Worm (Caenorhabditis elegans) whole organism, L4/young adult: ENCODE results near the gene srr-1.

Source experiments
- W03F9.2 ChIP-seq: fragments of 150-350 bp; optimal IDR thresholded peaks from 2 replicates; lab custom pipeline; 2014; ENCODE audit warnings: missing biosample characterization, missing genetic modification characterization
- dao-5 ChIP-seq: sonication (generic microtip); optimal IDR thresholded peaks from 2 replicates; lab custom pipeline; 2016; ENCODE audit warnings: missing genotype, missing genetic modification characterization, moderate library complexity, missing compliant biosample characterization
- him-1 ChIP-seq: sonication (generic microtip); optimal IDR thresholded peaks from 2 replicates; lab custom pipeline; 2016; ENCODE audit warnings: missing genotype, missing genetic modification reagents, missing genetic modification characterization, missing compliant biosample characterization

Gene srr-1

ce11 chrV:13053635-13054034, at the start of gene srr-1:
srr-1 (minus strand) TSS chrV:13053735.
- TF ChIP-seq him-1 (no peak), W03F9.2 (tag; lab: Kevin White, UChicago) (no peak), dao-5 (tag; lab: Kevin White, UChicago) (no peak)

- TF ChIP-seq dao-5 (tag; lab: Kevin White, UChicago) (no peak), him-1 (no peak)
These were observed 42.1 kb upstream of the srr-1 start, which contains the start of gene C34B4.5 for ce11 chrV:13095654-13096053. C34B4.5 (plus strand) TSS chrV:13095954.

- TF ChIP-seq him-1 (no peak), dao-5 (tag; lab: Kevin White, UChicago) (no peak), W03F9.2 (tag; lab: Kevin White, UChicago) (no peak)
These were observed 38.8 kb upstream of the srr-1 start, which contains the start of gene lurp-4 for ce11 chrV:13092349-13092748. lurp-4 (plus strand) TSS chrV:13092649.

ce11 chrV:13090130-13090770, 36.7 kb upstream of the srr-1 start, which contains the start of gene C34B4.4:
C34B4.4 (plus strand) TSS chrV:13090405.
- TF ChIP-seq W03F9.2 (tag; lab: Kevin White, UChicago) (no peak), dao-5 (tag; lab: Kevin White, UChicago) (no peak), him-1 (no peak)

- no peak for TF ChIP-seq W03F9.2 (tag; lab: Kevin White, UChicago)
- TF ChIP-seq him-1: no peak
- no peak for TF ChIP-seq dao-5 (tag; lab: Kevin White, UChicago)
These were observed 35.0 kb upstream of the srr-1 start for ce11 chrV:13088485-13088884.

ce11 chrV:13085917-13086552, 32.5 kb upstream of the srr-1 start:
- TF ChIP-seq W03F9.2 (tag; lab: Kevin White, UChicago) (peak; percentile 32), him-1 (peak; percentile 67), dao-5 (tag; lab: Kevin White, UChicago) (peak; percentile 3)

- TF ChIP-seq W03F9.2 (tag; lab: Kevin White, UChicago): no peak
- TF ChIP-seq dao-5 (tag; lab: Kevin White, UChicago): no peak
- TF ChIP-seq him-1: no peak
These were observed 31.7 kb upstream of the srr-1 start for ce11 chrV:13085227-13085640.

ce11 chrV:13083751-13084672, 30.5 kb upstream of the srr-1 start:
- TF ChIP-seq dao-5 (tag; lab: Kevin White, UChicago) (no peak), him-1 (no peak), W03F9.2 (tag; lab: Kevin White, UChicago) (no peak)

- peak; percentile 26 for TF ChIP-seq W03F9.2 (tag; lab: Kevin White, UChicago)
- TF ChIP-seq him-1: peak; percentile 45
- no peak for TF ChIP-seq dao-5 (tag; lab: Kevin White, UChicago)
These were observed 29.0 kb upstream of the srr-1 start, which contains the start of gene C34B4.2 for ce11 chrV:13082442-13083126. C34B4.2 (plus strand) TSS chrV:13083055.

ce11 chrV:13081197-13081747, 27.7 kb upstream of the srr-1 start:
- no peak for TF ChIP-seq W03F9.2 (tag; lab: Kevin White, UChicago)
- no peak for TF ChIP-seq him-1
- TF ChIP-seq dao-5 (tag; lab: Kevin White, UChicago): no peak

- TF ChIP-seq him-1 (no peak), dao-5 (tag; lab: Kevin White, UChicago) (no peak), W03F9.2 (tag; lab: Kevin White, UChicago) (no peak)
These were observed 21.9 kb upstream of the srr-1 start for ce11 chrV:13075432-13075831.

- no peak for TF ChIP-seq him-1
- no peak for TF ChIP-seq dao-5 (tag; lab: Kevin White, UChicago)
- TF ChIP-seq W03F9.2 (tag; lab: Kevin White, UChicago): no peak
These were observed 20.6 kb upstream of the srr-1 start for ce11 chrV:13074148-13074547.

ce11 chrV:13073145-13073544, 19.6 kb upstream of the srr-1 start:
- TF ChIP-seq dao-5 (tag; lab: Kevin White, UChicago) (no peak), him-1 (no peak), W03F9.2 (tag; lab: Kevin White, UChicago) (no peak)
